Worm (Caenorhabditis elegans): ENCODE data around the gene str-124.

DNA sequence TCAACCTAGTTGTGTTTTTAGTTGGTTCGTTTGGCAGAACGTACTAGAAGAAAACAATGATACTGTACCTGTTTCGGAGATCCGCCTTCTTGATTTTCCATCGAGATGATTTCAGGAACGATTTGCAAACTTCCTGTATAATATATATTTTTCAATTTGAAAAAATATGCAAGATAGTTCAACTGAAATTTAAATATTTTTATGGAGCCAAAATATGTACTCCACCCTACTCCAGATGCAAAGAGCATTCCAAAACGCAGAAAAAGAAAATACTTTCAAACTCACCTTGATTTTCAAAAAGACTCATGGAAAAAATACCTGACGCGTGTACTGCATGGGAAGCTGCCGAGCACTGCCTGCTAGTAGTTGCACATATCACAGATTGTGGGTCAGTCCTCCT lies 25.8 kb downstream of the str-124 start, which contains the start of gene gei-3:
- TF ChIP-seq cog-1 (tag; optimal IDR thresholded peaks at IDR 0.05) (no peak), ztf-29 (GFP tag; IDR thresholded peaks at IDR 0.05) (no peak), T22C8.4 (GFP tag; IDR thresholded peaks at IDR 0.05) (no peak), tab-1 (GFP tag; IDR thresholded peaks at IDR 0.05) (no peak), med-1 (GFP tag; optimal IDR thresholded peaks at IDR 0.05; ENCODE audit: insufficient read depth) (no peak), flt-1 (GFP tag; IDR thresholded peaks at IDR 0.05) (no peak), klf-2 (GFP tag; conservative IDR thresholded peaks at IDR 0.05) (no peak), ref-1 (GFP tag; conservative IDR thresholded peaks at IDR 0.05) (no peak)

All from whole organism, midembryonic.